Fruit fly (Drosophila melanogaster) whole organism, pupa: ENCODE data around the gene CG15221.

Source experiments
- CG10348 ChIP-seq: fragments of 200-800 bp; sonication (Bioruptor generic); IDR thresholded peaks from 2 replicates; pipeline ENCODE4 v1.3.6; 2022; ENCODE audit warnings: missing biosample characterization, missing genetic modification characterization
- CG12605 ChIP-seq: fragments of 200-800 bp; sonication (Bioruptor generic); IDR thresholded peaks from 2 replicates; pipeline ENCODE4 v1.3.6; 2022; ENCODE audit warnings: missing biosample characterization, missing genetic modification characterization
- CG13204 ChIP-seq: fragments of 200-800 bp; sonication (Bioruptor generic); optimal IDR thresholded peaks from 2 replicates; lab custom pipeline; 2018; ENCODE audit warnings: missing biosample characterization, mild to moderate bottlenecking, missing genetic modification characterization, moderate library complexity
- CG14655 ChIP-seq: fragments of 200-800 bp; sonication (Bioruptor generic); optimal IDR thresholded peaks from 3 replicates; lab custom pipeline; 2017; ENCODE audit warnings: mild to moderate bottlenecking, missing biosample characterization, missing genetic modification reagents, missing genetic modification characterization
- CG15710 ChIP-seq: fragments of 200-800 bp; sonication (Bioruptor generic); optimal IDR thresholded peaks from 2 replicates; lab custom pipeline; 2018; ENCODE audit warnings: missing biosample characterization, mild to moderate bottlenecking, missing genetic modification characterization, moderate library complexity
- CG17806 ChIP-seq: fragments of 200-800 bp; sonication (Bioruptor generic); optimal IDR thresholded peaks from 2 replicates; lab custom pipeline; 2018; ENCODE audit warnings: missing biosample characterization, mild to moderate bottlenecking, missing genetic modification characterization, moderate library complexity
- CG32121 ChIP-seq: fragments of 200-800 bp; sonication (Bioruptor generic); IDR thresholded peaks from 2 replicates; pipeline ENCODE4 v1.3.6; 2022; ENCODE audit warnings: missing biosample characterization, missing genetic modification characterization
- CG34367 ChIP-seq: fragments of 200-800 bp; sonication (Bioruptor generic); optimal IDR thresholded peaks from 2 replicates; lab custom pipeline; 2018; ENCODE audit warnings: missing biosample characterization, mild to moderate bottlenecking, missing genetic modification characterization
- CG4496 ChIP-seq: fragments of 200-800 bp; sonication (Bioruptor generic); IDR thresholded peaks from 3 replicates; pipeline ENCODE4 v1.3.6; 2022; ENCODE audit warnings: missing biosample characterization, missing genetic modification characterization
- CG8159 ChIP-seq: fragments of 200-800 bp; sonication (Bioruptor generic); optimal IDR thresholded peaks from 3 replicates; lab custom pipeline; 2018; ENCODE audit warnings: missing biosample characterization, mild to moderate bottlenecking, missing genetic modification characterization, moderate library complexity
- CG8301 ChIP-seq: fragments of 200-800 bp; sonication (Bioruptor generic); optimal IDR thresholded peaks from 2 replicates; lab custom pipeline; 2018; ENCODE audit warnings: missing biosample characterization, mild to moderate bottlenecking, missing genetic modification characterization
- CG9948 ChIP-seq: fragments of 200-800 bp; sonication (Bioruptor generic); optimal IDR thresholded peaks from 2 replicates; lab custom pipeline; 2018; ENCODE audit warnings: missing biosample characterization, mild to moderate bottlenecking, missing genetic modification characterization, moderate library complexity
- D1 ChIP-seq: fragments of 200-800 bp; sonication (Bioruptor generic); optimal IDR thresholded peaks from 2 replicates; lab custom pipeline; 2018; ENCODE audit warnings: missing biosample characterization, mild to moderate bottlenecking, missing genetic modification characterization, moderate library complexity
- EcR ChIP-seq: fragments of 200-800 bp; sonication (Bioruptor generic); optimal IDR thresholded peaks from 3 replicates; lab custom pipeline; 2019; ENCODE audit warnings: missing biosample characterization, missing genetic modification characterization, mild to moderate bottlenecking, moderate library complexity, missing genetic modification reagents
- Ets98B ChIP-seq: fragments of 200-800 bp; sonication (Bioruptor generic); IDR thresholded peaks from 2 replicates; pipeline ENCODE4 v1.3.6; 2022; ENCODE audit warnings: missing biosample characterization, missing genetic modification characterization
- Pif1A ChIP-seq: fragments of 200-800 bp; sonication (Bioruptor generic); optimal IDR thresholded peaks from 3 replicates; lab custom pipeline; 2016; ENCODE audit warnings: missing biosample characterization, missing genetic modification characterization
- Pif1B ChIP-seq: fragments of 200-800 bp; sonication (Bioruptor generic); optimal IDR thresholded peaks from 3 replicates; lab custom pipeline; 2016; ENCODE audit warnings: missing biosample characterization, missing genetic modification characterization
- Snoo ChIP-seq: fragments of 200-800 bp; sonication (Bioruptor generic); optimal IDR thresholded peaks from 3 replicates; lab custom pipeline; 2017; ENCODE audit warnings: missing biosample characterization, mild to moderate bottlenecking, missing genetic modification characterization, inconsistent platforms
- fd96Ca ChIP-seq: fragments of 200-800 bp; sonication (Bioruptor generic); IDR thresholded peaks from 3 replicates; pipeline ENCODE4 v1.3.6; 2022; ENCODE audit warnings: missing biosample characterization, missing genetic modification characterization
- gl ChIP-seq: fragments of 200-800 bp; sonication (Bioruptor generic); optimal IDR thresholded peaks from 2 replicates; lab custom pipeline; 2018; ENCODE audit warnings: missing biosample characterization, mild to moderate bottlenecking, missing genetic modification characterization
- rn ChIP-seq: fragments of 200-800 bp; sonication (Bioruptor generic); IDR thresholded peaks from 2 replicates; pipeline ENCODE4 v1.3.6; 2022; ENCODE audit warnings: missing biosample characterization, missing genetic modification characterization

The CG15221 gene

DNA sequence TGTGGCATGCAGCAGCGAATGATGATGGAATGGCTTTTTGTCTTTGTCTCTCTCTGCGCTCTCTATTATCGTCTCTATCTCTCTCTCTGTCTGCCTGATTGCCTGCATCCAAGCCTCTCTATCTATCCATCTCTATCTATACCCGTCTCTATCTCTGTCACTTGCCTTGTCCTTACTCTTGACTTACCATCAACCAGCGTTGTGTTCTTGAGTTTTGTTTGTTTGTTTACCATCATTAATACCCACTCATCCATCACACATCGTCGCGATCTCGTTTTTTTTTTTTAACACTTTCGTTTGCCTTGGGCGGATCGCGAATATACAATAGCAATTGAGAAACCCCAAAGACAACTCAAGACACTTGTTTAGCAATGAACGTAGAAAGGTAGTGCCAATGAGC is 34.4 kb upstream of the CG15221 start:
- TF ChIP-seq EcR (peak; percentile 80), CG8159 (no peak), fd96Ca (GFP tag; lab: Robert Waterston, UW) (no peak)

dm6 chrX:11694959-11695882 is 28.8 kb upstream of the CG15221 start, which contains the start of gene PhKgamma:
Gene PhKgamma, plus strand, starts transcription at chrX:11695137.
- TF ChIP-seq fd96Ca (GFP tag; lab: Robert Waterston, UW) (peak; percentile 65; the same call in 2 of the 3 replicates), Snoo (no peak), CG8301 (peak; percentile 51), Pif1B (GFP tag; lab: Kevin White, UChicago) (peak; percentile 43), rn (GFP tag; lab: Robert Waterston, UW) (no peak), Pif1A (GFP tag; lab: Kevin White, UChicago) (peak; percentile 38), CG10348 (GFP tag; lab: Robert Waterston, UW) (no peak), CG32121 (GFP tag; lab: Robert Waterston, UW) (no peak; the same call in 1 of the 2 replicates), CG8159 (peak; percentile 37), CG9948 (tag; lab: Kevin White, UChicago) (no peak), CG15710 (tag; lab: Kevin White, UChicago) (peak; percentile 27), EcR (peak; percentile 72), CG12605 (GFP tag; lab: Robert Waterston, UW) (peak; percentile 71), CG4496 (GFP tag; lab: Robert Waterston, UW) (peak; percentile 49; the same call in 2 of the 3 replicates), CG13204 (peak; percentile 70), gl (peak; percentile 61), CG14655 (GFP tag; lab: Kevin White, UChicago) (peak; percentile 75), D1 (tag; lab: Kevin White, UChicago) (peak; percentile 46), CG17806 (tag; lab: Kevin White, UChicago) (peak; percentile 37), Ets98B (GFP tag; lab: Robert Waterston, UW) (peak; percentile 67), CG34367 (peak; percentile 50)
- TF ChIP-seq, all 21 proteins: peak for 16

- no peak for TF ChIP-seq CG15710 (tag; lab: Kevin White, UChicago)
- TF ChIP-seq Pif1A (GFP tag; lab: Kevin White, UChicago), result no peak
- TF ChIP-seq CG4496 (GFP tag; lab: Robert Waterston, UW), result 0 out of 3 replicates have a peak, but pooled peaks have one; percentile 18
- TF ChIP-seq D1 (tag; lab: Kevin White, UChicago), result no peak
- TF ChIP-seq CG32121 (GFP tag; lab: Robert Waterston, UW), result no peak
- TF ChIP-seq CG12605 (GFP tag; lab: Robert Waterston, UW), result 0 out of 2 replicates have a peak, but pooled peaks have one; percentile 19
- TF ChIP-seq CG9948 (tag; lab: Kevin White, UChicago), result no peak
- TF ChIP-seq CG13204, result no peak
- TF ChIP-seq EcR, result no peak
- no peak for TF ChIP-seq Pif1B (GFP tag; lab: Kevin White, UChicago)
- no peak for TF ChIP-seq CG34367
- TF ChIP-seq fd96Ca (GFP tag; lab: Robert Waterston, UW), result no peak
- no peak for TF ChIP-seq Ets98B (GFP tag; lab: Robert Waterston, UW)
- no peak for TF ChIP-seq CG8159
- TF ChIP-seq rn (GFP tag; lab: Robert Waterston, UW), result no peak
- no peak for TF ChIP-seq Snoo
- no peak for TF ChIP-seq CG14655 (GFP tag; lab: Kevin White, UChicago)
- TF ChIP-seq gl, result peak; percentile 32
- TF ChIP-seq CG10348 (GFP tag; lab: Robert Waterston, UW), result no peak
- TF ChIP-seq CG17806 (tag; lab: Kevin White, UChicago), result no peak
- TF ChIP-seq CG8301, result no peak
- TF ChIP-seq, all 21 proteins: peak for 3
Observed at dm6 chrX:11695883-11696211, 28.2 kb upstream of the CG15221 start.

DNA sequence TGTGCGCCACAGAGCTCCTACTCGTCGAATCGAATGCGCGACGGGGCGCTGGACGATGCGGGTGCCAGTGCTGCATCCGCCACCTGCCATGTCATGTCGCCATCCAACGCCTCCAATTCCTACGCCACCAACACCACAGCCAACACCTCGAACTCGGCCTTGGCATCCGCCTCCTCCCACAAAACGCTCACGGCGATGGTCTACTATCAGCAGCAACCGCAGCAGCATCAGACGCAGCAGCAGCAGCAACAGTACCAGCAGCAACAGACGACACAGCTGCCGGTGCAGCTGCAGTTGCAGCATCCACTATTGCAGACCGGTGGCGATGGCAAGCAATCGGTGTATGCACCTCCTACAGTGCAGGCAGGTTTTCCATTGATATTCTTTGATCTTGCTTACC is 23.3 kb upstream of the CG15221 start:
- TF ChIP-seq D1 (tag; lab: Kevin White, UChicago) (no peak), CG4496 (GFP tag; lab: Robert Waterston, UW) (no peak), CG12605 (GFP tag; lab: Robert Waterston, UW) (no peak), rn (GFP tag; lab: Robert Waterston, UW) (no peak), fd96Ca (GFP tag; lab: Robert Waterston, UW) (no peak)

DNA sequence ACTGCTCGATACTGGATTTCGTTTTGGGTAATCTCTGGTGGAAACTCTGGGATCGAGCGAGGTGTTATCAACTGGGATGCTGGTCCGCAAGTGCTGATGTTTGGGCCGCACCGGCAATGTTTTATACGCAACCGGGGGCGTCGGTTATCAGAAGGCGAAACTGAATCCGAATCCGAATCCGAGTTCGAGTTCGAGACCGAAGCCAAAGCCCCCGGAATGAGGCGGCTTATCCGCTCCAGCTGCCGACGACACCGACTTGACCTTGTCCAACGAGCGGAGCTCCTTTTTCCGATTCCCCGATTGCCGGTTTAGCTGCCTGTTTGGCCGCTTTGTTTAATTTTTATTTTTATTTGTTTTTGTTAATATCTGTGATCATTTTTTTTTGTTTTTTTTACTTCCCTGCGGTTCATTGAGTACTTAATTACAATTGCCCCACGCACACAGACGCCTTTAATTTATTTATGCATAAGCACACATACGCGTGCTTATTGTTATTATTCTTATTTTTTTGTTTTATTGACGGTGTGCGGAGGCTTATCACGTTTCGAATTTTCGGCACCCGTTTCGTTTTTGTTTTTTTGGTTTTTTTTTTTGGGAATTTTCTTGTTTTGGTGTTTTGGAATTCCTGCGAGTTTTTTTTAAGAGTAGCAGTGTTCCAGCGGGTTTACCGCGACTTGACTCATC is 19.0 kb upstream of the CG15221 start, which contains the start of gene CG2444:
CG2444 (minus strand) TSS at position 372 of the 684 bp plus-strand sequence.
- TF ChIP-seq Snoo, result peak; percentile 26
- TF ChIP-seq D1 (tag; lab: Kevin White, UChicago), result no peak
- peak; percentile 28 for TF ChIP-seq EcR
